Worm (Caenorhabditis elegans): ENCODE data around the gene C02F12.5.

- TF ChIP-seq B0310.2 (tag; optimal IDR thresholded peaks at IDR 0.05): no peak
- TF ChIP-seq ama-1 (optimal IDR thresholded peaks at IDR 0.05): no peak
- TF ChIP-seq flt-1 (GFP tag; IDR thresholded peaks at IDR 0.05): no peak
- no peak for TF ChIP-seq sea-1 (GFP tag; conservative IDR thresholded peaks at IDR 0.05)
- TF ChIP-seq tbx-11 (GFP tag; IDR thresholded peaks at IDR 0.05): no peak
- no peak for TF ChIP-seq ceh-13 (GFP tag; optimal IDR thresholded peaks at IDR 0.05)
These were observed 21.6 kb downstream of the C02F12.5 start, which contains the start of the genes sax-1 and R11G1.2 for ce11 chrX:3650100-3650809.

Data from whole organism, early embryonic.